Fruit fly (Drosophila melanogaster): ENCODE measurements around the gene sens.

DNA sequence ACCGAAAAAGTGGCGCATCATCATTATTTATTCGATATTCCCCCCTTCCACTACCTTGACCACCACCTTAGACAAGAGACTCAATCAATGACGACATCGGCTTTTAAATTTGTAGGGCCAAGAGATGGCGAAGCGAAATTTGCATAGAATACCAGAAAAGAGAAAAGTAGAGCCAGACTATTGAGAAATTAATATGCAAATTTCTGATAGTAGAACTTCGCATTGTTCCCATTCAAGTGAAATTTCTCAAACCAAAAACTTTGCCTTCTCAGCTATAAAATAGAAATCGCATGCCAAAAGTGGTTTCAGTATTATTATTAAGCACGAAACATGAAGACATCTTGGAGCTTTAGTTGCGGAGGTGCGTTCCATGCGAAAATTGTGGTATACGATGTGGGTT, 23.3 kb downstream of the sens start, which contains the start of gene CG14111:
- TF ChIP-seq CG3065 (GFP tag; optimal IDR thresholded peaks at IDR 0.05): no peak
- TF ChIP-seq Bdp1 (GFP tag; optimal IDR thresholded peaks at IDR 0.05): no peak
